Fruit fly (Drosophila melanogaster): Measurements from ENCODE around the gene Pino.

DNA sequence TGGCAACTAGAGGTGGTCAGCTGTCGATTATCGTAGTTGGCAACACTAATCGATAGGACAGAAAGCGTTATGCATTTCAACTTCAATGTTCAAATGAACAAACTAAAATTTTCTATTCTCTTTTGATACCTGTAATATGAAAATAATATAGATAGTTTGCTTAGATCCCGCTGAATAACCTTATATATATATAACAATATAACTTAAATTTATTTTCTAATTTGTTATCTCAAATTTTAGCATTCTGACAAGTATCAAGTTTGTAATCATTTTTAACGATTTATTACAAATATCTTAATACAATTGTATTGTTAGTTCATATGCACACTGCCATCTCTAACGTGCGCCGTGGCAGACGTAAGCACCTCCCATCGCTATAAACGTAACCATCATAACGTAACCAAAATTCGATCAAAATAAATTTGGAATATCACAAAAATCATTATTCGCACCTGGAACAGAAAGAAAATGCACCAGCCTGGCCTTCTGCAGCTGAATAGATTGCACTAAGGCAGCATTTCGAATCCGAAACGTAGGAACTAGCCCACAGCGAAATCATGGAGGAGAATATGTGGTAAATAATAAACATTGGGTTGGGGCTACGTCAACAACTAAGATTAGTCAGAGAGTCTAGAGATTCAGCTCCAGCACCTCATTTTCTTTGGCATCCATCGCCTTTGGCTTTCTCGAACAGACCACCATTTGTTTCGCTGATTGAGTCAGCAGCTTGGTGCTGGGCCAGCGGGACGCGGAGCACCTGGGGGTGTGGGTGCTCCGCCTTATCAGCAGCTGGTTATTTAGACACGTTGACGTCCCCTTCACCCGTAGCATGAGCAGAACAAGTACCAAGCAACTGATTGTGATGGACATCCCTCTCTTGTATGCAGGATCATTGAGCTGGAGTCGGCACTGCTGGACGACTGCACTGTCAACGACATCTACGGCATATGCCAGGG, at the start of gene Pino, which contains the start of gene TBC1D23:
- TF ChIP-seq psq (optimal IDR thresholded peaks at IDR 0.05) (no peak), Myc (optimal IDR thresholded peaks at IDR 0.05) (no peak), h (optimal IDR thresholded peaks at IDR 0.05) (no peak), Sin3A (optimal IDR thresholded peaks at IDR 0.05) (no peak), insv (optimal IDR thresholded peaks at IDR 0.05) (no peak)
